Fruit fly (Drosophila melanogaster): Measurements from ENCODE around the gene CG9782.

CG9782 gene

dm6 chrX:16607828-16608227 lies 13.6 kb downstream of the CG9782 start:
- no peak for TF ChIP-seq vri (GFP tag; optimal IDR thresholded peaks at IDR 0.05)
- peak; percentile 45 for TF ChIP-seq CG1621 (tag; optimal IDR thresholded peaks at IDR 0.05)
- TF ChIP-seq CG8632 (GFP tag; optimal IDR thresholded peaks at IDR 0.05), result no peak
- TF ChIP-seq Gug (GFP tag; IDR thresholded peaks at IDR 0.05), result no peak
- peak in 1 of 2 experiments; percentile 4 for TF ChIP-seq ss (GFP tag; optimal IDR thresholded peaks at IDR 0.05)

DNA sequence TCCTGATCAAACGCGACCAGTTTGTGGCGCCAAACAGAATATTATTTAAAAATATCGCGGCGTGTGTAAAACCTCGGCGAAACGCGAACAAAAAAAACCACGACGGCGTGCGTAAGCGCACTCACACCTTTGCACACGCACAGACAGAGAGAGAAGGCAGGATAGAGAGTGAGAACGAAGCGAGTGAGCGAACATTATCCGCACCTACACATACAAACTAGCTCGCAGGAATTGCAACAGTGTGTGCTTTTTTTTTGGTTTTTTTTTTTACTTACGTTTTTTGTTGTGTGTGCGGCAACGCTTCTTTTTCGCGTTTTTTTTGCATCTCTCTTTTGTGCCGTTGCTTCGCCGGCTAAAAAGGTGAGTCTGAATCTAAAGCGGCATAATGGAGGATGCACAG lies 21.6 kb downstream of the CG9782 start:
- TF ChIP-seq Smox (GFP tag; optimal IDR thresholded peaks at IDR 0.05) (no peak), CG34406 (GFP tag; optimal IDR thresholded peaks at IDR 0.05) (peak; percentile 90), lz (GFP tag; optimal IDR thresholded peaks at IDR 0.05) (peak; percentile 42), CG6163 (GFP tag; IDR thresholded peaks at IDR 0.05) (peak; percentile 99), vri (GFP tag; optimal IDR thresholded peaks at IDR 0.05) (peak; percentile 86), Eip93F (GFP tag; optimal IDR thresholded peaks at IDR 0.05) (peak; percentile 71), pdm3 (GFP tag; optimal IDR thresholded peaks at IDR 0.05) (peak; percentile 85), OdsH (GFP tag; optimal IDR thresholded peaks at IDR 0.05) (peak; percentile 74), CG11762 (GFP tag; optimal IDR thresholded peaks at IDR 0.05; ENCODE audit: insufficient read depth) (peak; percentile 83), Gug (GFP tag; IDR thresholded peaks at IDR 0.05) (peak; percentile 76), CG32006 (GFP tag; optimal IDR thresholded peaks at IDR 0.05) (peak; percentile 67), CG9139 (GFP tag; optimal IDR thresholded peaks at IDR 0.05) (peak; percentile 99), Sox102F (GFP tag; optimal IDR thresholded peaks at IDR 0.05) (peak; percentile 78), fd59A (GFP tag; optimal IDR thresholded peaks at IDR 0.05) (peak; percentile 86), ss (GFP tag; optimal IDR thresholded peaks at IDR 0.05) (peak; percentile 99 to 100), fkh (GFP tag; optimal IDR thresholded peaks at IDR 0.05) (no peak), spab (GFP tag; optimal IDR thresholded peaks at IDR 0.05) (peak; percentile 95), eg (GFP tag; IDR thresholded peaks at IDR 0.05) (peak; percentile 96), Hr39 (GFP tag; optimal IDR thresholded peaks at IDR 0.05) (no peak), svp (GFP tag) (no peak), dsx (GFP tag; optimal IDR thresholded peaks at IDR 0.05; ENCODE audit: poor library complexity, severe bottlenecking) (peak; percentile 96), dac (GFP tag; optimal IDR thresholded peaks at IDR 0.05) (peak; percentile 71), salr (GFP tag; optimal IDR thresholded peaks at IDR 0.05) (peak; percentile 83 to 92), CG4318 (GFP tag; optimal IDR thresholded peaks at IDR 0.05) (no peak), CG10669 (GFP tag; optimal IDR thresholded peaks at IDR 0.05) (peak; percentile 95), CG3032 (tag; optimal IDR thresholded peaks at IDR 0.05) (peak; percentile 86), topi (GFP tag; optimal IDR thresholded peaks at IDR 0.05) (peak; percentile 82), net (GFP tag; optimal IDR thresholded peaks at IDR 0.05) (peak; percentile 94), Hr38 (GFP tag; optimal IDR thresholded peaks at IDR 0.05) (no peak), CG6854 (GFP tag; optimal IDR thresholded peaks at IDR 0.05) (peak; percentile 93), CG1621 (tag; optimal IDR thresholded peaks at IDR 0.05) (peak; percentile 97), CG6808 (GFP tag; optimal IDR thresholded peaks at IDR 0.05) (peak; percentile 98), CG6276 (GFP tag; optimal IDR thresholded peaks at IDR 0.05) (peak; percentile 90), CG10631 (GFP tag; optimal IDR thresholded peaks at IDR 0.05) (no peak), Met (GFP tag; optimal IDR thresholded peaks at IDR 0.05) (no peak), CG15336 (GFP tag; IDR thresholded peaks at IDR 0.05) (peak; percentile 90), Sox14 (GFP tag; optimal IDR thresholded peaks at IDR 0.05) (peak; percentile 56), Eip78C (GFP tag) (peak; percentile 91), Blimp-1 (GFP tag; optimal IDR thresholded peaks at IDR 0.05) (peak; percentile 65), CG8632 (GFP tag; optimal IDR thresholded peaks at IDR 0.05) (peak; percentile 88), CG11902 (GFP tag; optimal IDR thresholded peaks at IDR 0.05) (no peak), Hr4 (GFP tag; optimal IDR thresholded peaks at IDR 0.05) (no peak), Sox15 (GFP tag; optimal IDR thresholded peaks at IDR 0.05) (no peak), CG11294 (GFP tag; IDR thresholded peaks at IDR 0.05) (peak; percentile 34; the same call in 1 of the 2 replicates), Eip75B (GFP tag; optimal IDR thresholded peaks at IDR 0.05) (peak; percentile 83), esn (GFP tag; optimal IDR thresholded peaks at IDR 0.05) (peak; percentile 69), fd85E (GFP tag; optimal IDR thresholded peaks at IDR 0.05) (no peak), CG7368 (GFP tag; optimal IDR thresholded peaks at IDR 0.05) (peak; percentile 87), Lpt (GFP tag; optimal IDR thresholded peaks at IDR 0.05) (peak; percentile 79)

Data from whole organism, prepupa.